Worm (Caenorhabditis elegans): ENCODE data around the gene F10G2.10.
"Not testable (repeated sequence)": the region's sequence is repeated elsewhere in the genome, so short reads cannot be mapped to it uniquely, and the experiment has no call there.

Gene F10G2.10

ce11 chrV:7295270-7295669, 26.7 kb upstream of the F10G2.10 start, which contains the start of gene F07G11.4:
Gene F07G11.4 (minus strand): TSS chrV:7295370.
- TF ChIP-seq nhr-28 (tag; optimal IDR thresholded peaks at IDR 0.05) = no peak
- no peak for TF ChIP-seq mml-1 (tag; optimal IDR thresholded peaks at IDR 0.05)

ce11 chrV:7297263-7297662, 24.8 kb upstream of the F10G2.10 start, which contains the start of gene srj-32:
Gene srj-32 (minus strand): TSS chrV:7297363.
- no peak for TF ChIP-seq nhr-12 (tag; optimal IDR thresholded peaks at IDR 0.05)
- TF ChIP-seq nhr-67 (tag; optimal IDR thresholded peaks at IDR 0.05) = no peak
- TF ChIP-seq tbx-2 (tag; optimal IDR thresholded peaks at IDR 0.05) = no peak
- TF ChIP-seq pqm-1 (tag; optimal IDR thresholded peaks at IDR 0.05) = no peak
- no peak for TF ChIP-seq mdl-1 (tag; optimal IDR thresholded peaks at IDR 0.05)
- TF ChIP-seq lin-15B (tag; optimal IDR thresholded peaks at IDR 0.05) = no peak
- no peak for TF ChIP-seq elt-3 (tag; optimal IDR thresholded peaks at IDR 0.05)
- no peak for TF ChIP-seq jun-1 (tag; optimal IDR thresholded peaks at IDR 0.05)
- no peak for TF ChIP-seq fkh-10 (GFP tag; optimal IDR thresholded peaks at IDR 0.05)
- no peak for TF ChIP-seq nhr-11 (tag; optimal IDR thresholded peaks at IDR 0.05)
- TF ChIP-seq ceh-82 (tag; optimal IDR thresholded peaks at IDR 0.05) = no peak
- TF ChIP-seq hmg-11 (tag; optimal IDR thresholded peaks at IDR 0.05) = no peak
- TF ChIP-seq nhr-23 (tag; optimal IDR thresholded peaks at IDR 0.05) = no peak
- TF ChIP-seq sea-2 (GFP tag; optimal IDR thresholded peaks at IDR 0.05) = no peak
- TF ChIP-seq lin-39 (tag; optimal IDR thresholded peaks at IDR 0.05) = no peak
- no peak for TF ChIP-seq nfya-1 (tag; optimal IDR thresholded peaks at IDR 0.05; ENCODE audit: insufficient read depth)
- no peak for TF ChIP-seq snpc-4 (tag; optimal IDR thresholded peaks at IDR 0.05)

- no peak for TF ChIP-seq egl-5 (tag; optimal IDR thresholded peaks at IDR 0.05)
- TF ChIP-seq fos-1 (tag; optimal IDR thresholded peaks at IDR 0.05) = no peak
Measured at ce11 chrV:7298463-7298862, 23.6 kb upstream of the F10G2.10 start, which contains the start of gene F07G11.3. Gene F07G11.3 (plus strand): TSS chrV:7298763.

- not testable (repeated sequence) for TF ChIP-seq ceh-9, nhr-25, ZK546.5 (tag; optimal IDR thresholded peaks at IDR 0.05)
Measured at ce11 chrV:7304506-7304905, 17.5 kb upstream of the F10G2.10 start, which contains the start of gene F07G11.2. Gene F07G11.2 (plus strand): TSS chrV:7304806.

ce11 chrV:7307089-7307488, 14.9 kb upstream of the F10G2.10 start, which contains the start of gene F07G11.1:
Gene F07G11.1 (plus strand): TSS chrV:7307389.
- TF ChIP-seq fkh-2 (tag; optimal IDR thresholded peaks at IDR 0.05) (no peak), sea-2 (GFP tag; optimal IDR thresholded peaks at IDR 0.05) (no peak), ztf-4 (tag; optimal IDR thresholded peaks at IDR 0.05) (no peak), ceh-82 (tag; optimal IDR thresholded peaks at IDR 0.05) (no peak), mml-1 (tag; optimal IDR thresholded peaks at IDR 0.05) (no peak), ceh-28 (tag; optimal IDR thresholded peaks at IDR 0.05) (no peak)

ce11 chrV:7313233-7313632, 8.8 kb upstream of the F10G2.10 start, which contains the start of gene srx-6:
Gene srx-6 (minus strand): TSS chrV:7313333.
- TF ChIP-seq skn-1 (tag; optimal IDR thresholded peaks at IDR 0.05) (no peak), ztf-11 (tag; optimal IDR thresholded peaks at IDR 0.05) (no peak), nhr-76 (tag; optimal IDR thresholded peaks at IDR 0.05) (no peak), nhr-77 (tag; optimal IDR thresholded peaks at IDR 0.05) (no peak), fkh-2 (tag; optimal IDR thresholded peaks at IDR 0.05) (no peak), sea-2 (GFP tag; optimal IDR thresholded peaks at IDR 0.05) (no peak), zag-1 (tag; optimal IDR thresholded peaks at IDR 0.05) (no peak), tbx-2 (tag; optimal IDR thresholded peaks at IDR 0.05) (no peak), nhr-237 (tag; optimal IDR thresholded peaks at IDR 0.05) (no peak), elt-3 (tag; optimal IDR thresholded peaks at IDR 0.05) (no peak), lsy-12 (tag; optimal IDR thresholded peaks at IDR 0.05) (no peak), nhr-23 (tag; optimal IDR thresholded peaks at IDR 0.05) (no peak)

All from whole organism, L3 larva.